Fruit fly (Drosophila melanogaster) whole organism, embryonic: ENCODE measurements around the gene CG6959.

ENCODE experiments used
- Adf1 ChIP-seq: fragments of 200-800 bp; sonication (Bioruptor generic); IDR thresholded peaks from 2 replicates; pipeline ENCODE4 v1.3.6; 2022; ENCODE audit warnings: missing biosample characterization, missing genetic modification characterization
- Aef1 ChIP-seq: fragments of 200-800 bp; sonication (Bioruptor generic); IDR thresholded peaks from 3 replicates; pipeline ENCODE4 v1.3.6; 2022; ENCODE audit warnings: missing biosample characterization, missing genetic modification characterization
- C15 ChIP-seq: fragments of 200-800 bp; sonication (Bioruptor generic); IDR thresholded peaks from 3 replicates; pipeline ENCODE4 v1.3.6; 2022; ENCODE audit warnings: missing biosample characterization, missing genetic modification characterization
- CG10565 ChIP-seq: fragments of 200-800 bp; sonication (Bioruptor generic); optimal IDR thresholded peaks from 3 replicates; lab custom pipeline; 2016; ENCODE audit warnings: missing biosample characterization, mild to moderate bottlenecking, missing genetic modification characterization
- CG11093 ChIP-seq: fragments of 200-800 bp; sonication (Bioruptor generic); IDR thresholded peaks from 3 replicates; pipeline ENCODE4 v1.3.6; 2022; ENCODE audit warnings: missing biosample characterization, missing genetic modification characterization
- CG11504 ChIP-seq: fragments of 200-800 bp; sonication (Bioruptor generic); optimal IDR thresholded peaks from 3 replicates; lab custom pipeline; 2019; ENCODE audit warnings: missing biosample characterization, mild to moderate bottlenecking, missing genetic modification characterization, moderate library complexity
- CG11696 ChIP-seq: fragments of 200-800 bp; sonication (Bioruptor generic); IDR thresholded peaks from 2 replicates; pipeline ENCODE4 v1.3.6; 2022; ENCODE audit warnings: missing biosample characterization, missing genetic modification characterization
- CG12744 ChIP-seq: fragments of 200-800 bp; sonication (Bioruptor generic); optimal IDR thresholded peaks from 2 replicates; lab custom pipeline; 2016; ENCODE audit warnings: missing biosample characterization, missing genetic modification characterization
- CG14050 ChIP-seq: fragments of 200-800 bp; sonication (Bioruptor generic); IDR thresholded peaks from 3 replicates; pipeline ENCODE4 v1.3.6; 2022; ENCODE audit warnings: missing biosample characterization, missing genetic modification characterization
- CG15514 ChIP-seq: fragments of 200-800 bp; sonication (Bioruptor generic); optimal IDR thresholded peaks from 3 replicates; lab custom pipeline; 2017; ENCODE audit warnings: missing biosample characterization, missing genetic modification characterization, mild to moderate bottlenecking, moderate library complexity, missing genetic modification reagents
- CG17361 ChIP-seq: fragments of 200-800 bp; sonication (Bioruptor generic); IDR thresholded peaks from 3 replicates; pipeline ENCODE4 v1.3.6; 2022; ENCODE audit warnings: missing biosample characterization, missing genetic modification characterization
- CG17912 ChIP-seq: fragments of 200-800 bp; sonication (Bioruptor generic); optimal IDR thresholded peaks from 2 replicates; lab custom pipeline; 2018; ENCODE audit warnings: missing biosample characterization, mild to moderate bottlenecking, missing genetic modification characterization
- CG31441 ChIP-seq: fragments of 200-800 bp; sonication (Bioruptor generic); IDR thresholded peaks from 2 replicates; pipeline ENCODE4 v1.3.6; 2022; ENCODE audit warnings: missing biosample characterization, missing genetic modification characterization
- CG42726 ChIP-seq: fragments of 200-800 bp; sonication (Bioruptor generic); IDR thresholded peaks from 2 replicates; pipeline ENCODE4 v1.3.6; 2022; ENCODE audit warnings: missing biosample characterization, missing genetic modification characterization; ENCODE audit not compliant: partially characterized antibody
- CG8290 ChIP-seq, 3 experiments: fragments of 200-800 bp; sonication (Bioruptor generic); optimal IDR thresholded peaks; 2 replicates each; lab custom pipeline; 2016 to 2019; ENCODE audit warnings: missing biosample characterization in 3 of 3, missing genetic modification characterization in 3 of 3, mild to moderate bottlenecking in 2 of 3, moderate library complexity in 1 of 3
- CG8765 ChIP-seq: fragments of 200-800 bp; sonication (Bioruptor generic); IDR thresholded peaks from 2 replicates; pipeline ENCODE4 v1.3.6; 2022; ENCODE audit warnings: missing biosample characterization, missing genetic modification characterization
- D ChIP-seq, 2 experiments: fragments of 200-800 bp in 1 of 2; fragments of >200 bp in 1 of 2; sonication (Bioruptor generic) in 1 of 2; optimal IDR thresholded peaks; 2 replicates in 1 of 2; 3 replicates in 1 of 2; lab custom pipeline; 2017; ENCODE audit warnings: mild to moderate bottlenecking in 1 of 2, missing biosample characterization in 1 of 2, missing genetic modification characterization in 1 of 2, missing genetic modification reagents in 1 of 2
- Ets97D ChIP-seq: fragments of 200-800 bp; sonication (Bioruptor generic); optimal IDR thresholded peaks from 3 replicates; lab custom pipeline; 2016; ENCODE audit warnings: missing biosample characterization, missing genetic modification characterization
- Fer2 ChIP-seq: fragments of 200-800 bp; sonication (Bioruptor generic); optimal IDR thresholded peaks from 2 replicates; lab custom pipeline; 2018; ENCODE audit warnings: missing biosample characterization, mild to moderate bottlenecking, missing genetic modification characterization, moderate library complexity
- Fer3 ChIP-seq: fragments of 200-800 bp; sonication (Bioruptor generic); optimal IDR thresholded peaks from 2 replicates; lab custom pipeline; 2018; ENCODE audit warnings: missing biosample characterization, mild to moderate bottlenecking, missing genetic modification characterization, moderate library complexity
- Hey ChIP-seq: fragments of 200-800 bp; sonication (Bioruptor generic); optimal IDR thresholded peaks from 3 replicates; lab custom pipeline; 2018; ENCODE audit warnings: missing biosample characterization, mild to moderate bottlenecking, missing genetic modification characterization
- Hmr ChIP-seq: fragments of 200-800 bp; sonication (Bioruptor generic); optimal IDR thresholded peaks from 3 replicates; lab custom pipeline; 2017; ENCODE audit warnings: mild to moderate bottlenecking, missing biosample characterization, missing genetic modification reagents, missing genetic modification characterization
- Lpt ChIP-seq: fragments of >200 bp; optimal IDR thresholded peaks from 2 replicates; lab custom pipeline; 2018; ENCODE audit warnings: missing biosample characterization, missing genetic modification characterization
- MESR4 ChIP-seq: fragments of 200-800 bp; sonication (Bioruptor generic); optimal IDR thresholded peaks from 2 replicates; lab custom pipeline; 2018; ENCODE audit warnings: missing biosample characterization, mild to moderate bottlenecking, missing genetic modification characterization, moderate library complexity
- Myb ChIP-seq: fragments of 200-800 bp; sonication (Bioruptor generic); optimal IDR thresholded peaks from 2 replicates; lab custom pipeline; 2016; ENCODE audit warnings: missing biosample characterization, missing genetic modification characterization
- NC2α ChIP-seq: fragments of 200-800 bp; sonication (Bioruptor generic); optimal IDR thresholded peaks from 2 replicates; lab custom pipeline; 2016; ENCODE audit warnings: missing biosample characterization, missing genetic modification characterization
- NC2β ChIP-seq: fragments of 200-800 bp; sonication (Bioruptor generic); optimal IDR thresholded peaks from 2 replicates; lab custom pipeline; 2016; ENCODE audit warnings: missing biosample characterization, missing genetic modification characterization
- Oli ChIP-seq: fragments of 200-800 bp; sonication (Bioruptor generic); optimal IDR thresholded peaks from 2 replicates; lab custom pipeline; 2018; ENCODE audit warnings: missing biosample characterization, mild to moderate bottlenecking, missing genetic modification characterization, moderate library complexity
- Usf ChIP-seq: fragments of 200-800 bp; sonication (Bioruptor generic); optimal IDR thresholded peaks from 2 replicates; lab custom pipeline; 2017; ENCODE audit warnings: missing genotype, missing biosample characterization, missing genetic modification characterization
- ab ChIP-seq: fragments of 200-800 bp; sonication (Bioruptor generic); optimal IDR thresholded peaks from 2 replicates; lab custom pipeline; 2016; ENCODE audit warnings: missing biosample characterization, missing genetic modification characterization
- az2 ChIP-seq: fragments of 200-800 bp; sonication (Bioruptor generic); optimal IDR thresholded peaks from 3 replicates; lab custom pipeline; 2016; ENCODE audit warnings: missing biosample characterization, missing genetic modification characterization
- da ChIP-seq: fragments of 200-800 bp; sonication (Bioruptor generic); optimal IDR thresholded peaks from 2 replicates; lab custom pipeline; 2016; ENCODE audit warnings: missing biosample characterization, missing genetic modification characterization
- dimm ChIP-seq: fragments of 200-800 bp; sonication (Bioruptor generic); IDR thresholded peaks from 2 replicates; pipeline ENCODE4 v1.3.6; 2022; ENCODE audit warnings: missing biosample characterization, missing genetic modification characterization
- insv ChIP-seq, 2 experiments: fragments of 200-800 bp; sonication (Bioruptor generic); optimal IDR thresholded peaks; 3 replicates each; lab custom pipeline; 2016 to 2018; ENCODE audit warnings: missing biosample characterization in 2 of 2, missing genetic modification characterization in 2 of 2
- inv ChIP-seq: fragments of 200-800 bp; sonication (Bioruptor generic); IDR thresholded peaks from 2 replicates; pipeline ENCODE4 v1.3.6; 2022; ENCODE audit warnings: missing biosample characterization, missing genetic modification characterization; ENCODE audit not compliant: partially characterized antibody
- jumu ChIP-seq: fragments of 200-800 bp; sonication (Bioruptor generic); optimal IDR thresholded peaks from 3 replicates; lab custom pipeline; 2016; ENCODE audit warnings: missing biosample characterization, missing genetic modification characterization
- kay ChIP-seq: fragments of 200-800 bp; sonication (Bioruptor generic); optimal IDR thresholded peaks from 2 replicates; lab custom pipeline; 2016; ENCODE audit warnings: missing biosample characterization, missing genetic modification characterization
- lilli ChIP-seq: fragments of 200-800 bp; sonication (Bioruptor generic); optimal IDR thresholded peaks from 3 replicates; lab custom pipeline; 2016; ENCODE audit warnings: missing biosample characterization, missing genetic modification characterization
- odd ChIP-seq: fragments of 200-800 bp; sonication (Bioruptor generic); optimal IDR thresholded peaks from 2 replicates; lab custom pipeline; 2017; ENCODE audit warnings: missing biosample characterization, mild to moderate bottlenecking, missing genetic modification characterization
- pho ChIP-seq: fragments of 200-800 bp; sonication (Bioruptor generic); optimal IDR thresholded peaks from 2 replicates; lab custom pipeline; 2016; ENCODE audit warnings: missing biosample characterization, missing genetic modification characterization
- pnt ChIP-seq: fragments of 200-800 bp; sonication (Bioruptor generic); optimal IDR thresholded peaks from 3 replicates; lab custom pipeline; 2016; ENCODE audit warnings: missing biosample characterization, missing genetic modification characterization
- seq ChIP-seq: fragments of 200-800 bp; sonication (Bioruptor generic); IDR thresholded peaks from 2 replicates; pipeline ENCODE4 v1.3.6; 2022; ENCODE audit warnings: missing biosample characterization, missing genetic modification characterization
- tll ChIP-seq, 2 experiments: fragments of 200-800 bp in 1 of 2; fragments of >200 bp in 1 of 2; sonication (Bioruptor generic) in 1 of 2; optimal IDR thresholded peaks; 2 replicates each; lab custom pipeline; 2017 to 2019; ENCODE audit warnings: missing biosample characterization in 2 of 2, missing genetic modification characterization in 2 of 2, mild to moderate bottlenecking in 1 of 2, moderate library complexity in 1 of 2
- tna ChIP-seq: fragments of 200-800 bp; sonication (Bioruptor generic); IDR thresholded peaks from 2 replicates; pipeline ENCODE4 v1.3.6; 2022; ENCODE audit warnings: missing biosample characterization, missing genetic modification characterization; ENCODE audit not compliant: partially characterized antibody
- trem ChIP-seq: fragments of 200-800 bp; optimal IDR thresholded peaks from 3 replicates; lab custom pipeline; 2019; ENCODE audit warnings: missing biosample characterization, mild to moderate bottlenecking, missing genetic modification characterization, moderate library complexity
- tx ChIP-seq: fragments of 200-800 bp; sonication (Bioruptor generic); optimal IDR thresholded peaks from 2 replicates; lab custom pipeline; 2016; ENCODE audit warnings: missing biosample characterization, missing genetic modification characterization
- unc-4 ChIP-seq: fragments of 200-800 bp; sonication (Bioruptor generic); IDR thresholded peaks from 2 replicates; pipeline ENCODE4 v1.3.6; 2022; ENCODE audit warnings: missing biosample characterization, missing genetic modification characterization; ENCODE audit not compliant: partially characterized antibody
- yki ChIP-seq: fragments of >200 bp; optimal IDR thresholded peaks from 3 replicates; lab custom pipeline; 2018
- zf30C ChIP-seq: fragments of 200-800 bp; sonication (Bioruptor generic); optimal IDR thresholded peaks from 3 replicates; lab custom pipeline; 2018; ENCODE audit warnings: missing biosample characterization, mild to moderate bottlenecking, missing genetic modification characterization

Gene CG6959

DNA sequence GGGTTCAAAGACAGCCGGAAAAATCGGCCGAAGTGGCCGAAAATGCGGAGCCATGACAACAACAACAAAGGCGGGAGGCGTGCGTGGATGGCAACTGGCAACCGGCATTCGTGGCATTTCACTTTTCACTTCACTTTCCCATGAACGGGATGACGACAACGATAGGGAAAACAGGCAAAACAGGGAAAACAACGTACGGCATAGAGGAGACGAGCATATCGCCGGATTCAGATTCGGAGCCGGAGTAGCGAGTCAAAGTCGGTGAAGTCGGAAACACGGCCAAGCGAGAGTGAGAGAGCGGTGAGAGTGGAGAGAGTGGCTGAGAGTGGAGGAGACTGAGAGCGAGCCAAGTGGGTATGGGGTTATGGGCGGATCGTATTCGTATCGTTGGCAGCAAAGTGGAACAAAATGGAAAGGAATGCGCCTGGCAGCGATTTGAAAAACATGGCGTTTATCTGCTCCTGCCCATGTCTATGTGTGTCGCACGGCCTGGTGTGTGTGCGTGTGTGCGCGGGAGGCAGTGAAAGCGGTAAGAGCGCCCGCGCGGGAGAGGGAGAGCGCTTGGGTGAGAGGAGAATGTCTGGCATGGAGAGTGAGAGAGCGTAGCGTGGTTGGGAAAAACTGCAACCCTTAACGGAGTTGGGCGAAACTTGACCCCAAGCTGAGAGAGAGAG is 95.8 kb downstream of the CG6959 start (continued):
- TF ChIP-seq NC2α (GFP tag; lab: Kevin White, UChicago) = no peak
- no peak for TF ChIP-seq da
- TF ChIP-seq D (optimal IDR thresholded peaks at IDR 0.05; lab: Kevin White, UChicago) = peak; percentile 70
- TF ChIP-seq D (GFP tag; optimal IDR thresholded peaks at IDR 0.05; lab: Kevin White, UChicago) = no peak
- TF ChIP-seq trem (tag; lab: Kevin White, UChicago) = peak; percentile 11
- no peak for TF ChIP-seq Hmr (GFP tag; lab: Kevin White, UChicago)
- TF ChIP-seq tll (GFP tag; optimal IDR thresholded peaks at IDR 0.05; lab: Kevin White, UChicago) = peak in 1 of 2 experiments; percentile 74
- TF ChIP-seq tx (GFP tag; lab: Kevin White, UChicago) = no peak
- TF ChIP-seq CG15514 = no peak
- no peak for TF ChIP-seq lilli
- no peak for TF ChIP-seq CG14050 (GFP tag; lab: Robert Waterston, UW)
- TF ChIP-seq pnt (GFP tag; lab: Kevin White, UChicago) = no peak
- TF ChIP-seq az2 (GFP tag; lab: Kevin White, UChicago) = no peak
- TF ChIP-seq CG11093 (GFP tag; lab: Robert Waterston, UW) = no peak
- no peak for TF ChIP-seq CG12744 (GFP tag; lab: Kevin White, UChicago)
- TF ChIP-seq CG17361 (GFP tag; lab: Robert Waterston, UW) = no peak
- no peak for TF ChIP-seq odd (GFP tag; lab: Kevin White, UChicago)
- no peak for TF ChIP-seq Fer3 (tag; lab: Kevin White, UChicago)
- 0 out of 2 replicates have a peak, but pooled peaks have one; percentile 31 for TF ChIP-seq unc-4 (GFP tag; lab: Robert Waterston, UW)
- no peak for TF ChIP-seq pho
- TF ChIP-seq tna = no peak
- no peak for TF ChIP-seq Myb (GFP tag; lab: Kevin White, UChicago)
- peak; percentile 47; the same call in 1 of the 2 replicates for TF ChIP-seq seq (GFP tag; lab: Robert Waterston, UW)
- TF ChIP-seq dimm (GFP tag; lab: Robert Waterston, UW) = no peak
- TF ChIP-seq CG17912 (GFP tag; lab: Kevin White, UChicago) = no peak
- no peak for TF ChIP-seq CG8290 (GFP tag; optimal IDR thresholded peaks at IDR 0.05; lab: Kevin White, UChicago)
- no peak for TF ChIP-seq CG8290 (tag; optimal IDR thresholded peaks at IDR 0.05; lab: Kevin White, UChicago)
- TF ChIP-seq Ets97D = no peak
- TF ChIP-seq CG31441 (GFP tag; lab: Robert Waterston, UW) = no peak
- peak; percentile 26; the same call in 1 of the 2 replicates for TF ChIP-seq Adf1 (GFP tag; lab: Robert Waterston, UW)
- no peak for TF ChIP-seq jumu (GFP tag; lab: Kevin White, UChicago)
- no peak for TF ChIP-seq inv (GFP tag; lab: Robert Waterston, UW)
- no peak for TF ChIP-seq CG42726 (GFP tag; lab: Robert Waterston, UW)
- TF ChIP-seq CG11504 = no peak
- TF ChIP-seq zf30C (GFP tag; lab: Kevin White, UChicago) = no peak
- no peak for TF ChIP-seq NC2β (GFP tag; lab: Kevin White, UChicago)
- no peak for TF ChIP-seq Fer2 (tag; lab: Kevin White, UChicago)
- no peak for TF ChIP-seq C15 (GFP tag; lab: Robert Waterston, UW)
- TF ChIP-seq ab (GFP tag; lab: Kevin White, UChicago) = no peak
- TF ChIP-seq Aef1 = no peak
- no peak for TF ChIP-seq CG8765
- TF ChIP-seq MESR4 (GFP tag; lab: Kevin White, UChicago) = no peak
- no peak for TF ChIP-seq Hey (tag; lab: Kevin White, UChicago)
- TF ChIP-seq kay = no peak
- TF ChIP-seq CG10565 = no peak
- peak; percentile 97 for TF ChIP-seq yki (lab: Kevin White, UChicago)
- TF ChIP-seq insv (GFP tag; optimal IDR thresholded peaks at IDR 0.05; lab: Kevin White, UChicago) = peak in 1 of 2 experiments; percentile 34
- TF ChIP-seq CG11696 (GFP tag; lab: Robert Waterston, UW) = peak; percentile 41; the same call in 1 of the 2 replicates
- TF ChIP-seq Oli (tag; lab: Kevin White, UChicago) = no peak
- TF ChIP-seq Usf (GFP tag; lab: Kevin White, UChicago) = no peak
- TF ChIP-seq Lpt (GFP tag; lab: Kevin White, UChicago) = no peak
